Worm (Caenorhabditis elegans) whole organism, late embryonic: Measurements from ENCODE around the gene ced-6.

ENCODE experiments used
- C38D4.7 ChIP-seq: fragments of 200-800 bp; sonication (Bioruptor generic); optimal IDR thresholded peaks from 2 replicates; lab custom pipeline; 2018; ENCODE audit warnings: mild to moderate bottlenecking, missing genetic modification characterization, moderate library complexity, missing compliant biosample characterization
- F13H6.1 ChIP-seq: sonication (generic microtip); optimal IDR thresholded peaks from 2 replicates; lab custom pipeline; 2016; ENCODE audit warnings: missing genetic modification characterization, missing compliant biosample characterization
- ama-1 ChIP-seq: fragments of 150-350 bp; optimal IDR thresholded peaks from 2 replicates; lab custom pipeline; 2014
- ceh-19 ChIP-seq: fragments of 200-800 bp; sonication (Bioruptor generic); optimal IDR thresholded peaks from 2 replicates; lab custom pipeline; 2018; ENCODE audit warnings: mild to moderate bottlenecking, missing genetic modification characterization, missing compliant biosample characterization
- ceh-22 ChIP-seq: sonication (generic microtip); optimal IDR thresholded peaks from 2 replicates; lab custom pipeline; 2017; ENCODE audit warnings: missing biosample characterization, missing genetic modification characterization
- ceh-24 ChIP-seq: sonication (generic microtip); optimal IDR thresholded peaks from 2 replicates; lab custom pipeline; 2016; ENCODE audit warnings: mild to moderate bottlenecking, missing genetic modification characterization, missing compliant biosample characterization
- ceh-31 ChIP-seq: sonication (generic microtip); optimal IDR thresholded peaks from 2 replicates; lab custom pipeline; 2016; ENCODE audit warnings: missing genetic modification characterization, missing compliant biosample characterization
- ceh-45 ChIP-seq: fragments of 200-800 bp; sonication (Bioruptor generic); IDR thresholded peaks from 2 replicates; pipeline ENCODE4 v1.3.6; 2022; ENCODE audit warnings: missing genetic modification reagents, missing genetic modification characterization, missing compliant biosample characterization
- ceh-48 ChIP-seq: sonication (generic microtip); optimal IDR thresholded peaks from 2 replicates; lab custom pipeline; 2016; ENCODE audit warnings: missing genetic modification characterization, inconsistent platforms, missing compliant biosample characterization
- ceh-6 ChIP-seq: fragments of 200-800 bp; sonication (Bioruptor generic); optimal IDR thresholded peaks from 2 replicates; lab custom pipeline; 2018; ENCODE audit warnings: mild to moderate bottlenecking, missing genetic modification characterization, missing compliant biosample characterization
- ceh-9 ChIP-seq: sonication (generic microtip); optimal IDR thresholded peaks from 2 replicates; lab custom pipeline; 2016; ENCODE audit warnings: mild to moderate bottlenecking, missing genetic modification characterization, inconsistent platforms, missing compliant biosample characterization
- ets-4 ChIP-seq: sonication (generic microtip); optimal IDR thresholded peaks from 2 replicates; lab custom pipeline; 2016; ENCODE audit warnings: missing genetic modification characterization, missing compliant biosample characterization
- fkh-10 ChIP-seq: fragments of 150-350 bp; optimal IDR thresholded peaks from 2 replicates; lab custom pipeline; 2014; ENCODE audit warnings: missing biosample characterization, missing genetic modification reagents, missing genetic modification characterization
- hlh-30 ChIP-seq: sonication (generic microtip); optimal IDR thresholded peaks from 2 replicates; lab custom pipeline; 2017; ENCODE audit warnings: antibody characterized with exemption, missing genetic modification characterization, missing compliant biosample characterization; ENCODE audit not compliant: insufficient read depth
- hlh-6 ChIP-seq: sonication (generic microtip); optimal IDR thresholded peaks from 2 replicates; lab custom pipeline; 2016; ENCODE audit warnings: missing genotype, missing genetic modification characterization, missing compliant biosample characterization
- hlh-8 ChIP-seq: sonication (generic microtip); optimal IDR thresholded peaks from 2 replicates; lab custom pipeline; 2016; ENCODE audit warnings: missing genotype, missing genetic modification characterization, missing compliant biosample characterization
- madf-2 ChIP-seq: sonication (generic microtip); optimal IDR thresholded peaks from 2 replicates; lab custom pipeline; 2017; ENCODE audit warnings: missing genetic modification characterization, missing compliant biosample characterization
- nfya-1 ChIP-seq: sonication (generic microtip); optimal IDR thresholded peaks from 2 replicates; lab custom pipeline; 2017; ENCODE audit warnings: missing genetic modification characterization, mild to moderate bottlenecking, missing compliant biosample characterization, antibody characterized with exemption, moderate library complexity
- nhr-232 ChIP-seq: sonication (generic microtip); optimal IDR thresholded peaks from 2 replicates; lab custom pipeline; 2016; ENCODE audit warnings: missing genetic modification characterization, missing compliant biosample characterization
- odd-2 ChIP-seq: sonication (generic microtip); optimal IDR thresholded peaks from 2 replicates; lab custom pipeline; 2017; ENCODE audit warnings: antibody characterized with exemption, mild to moderate bottlenecking, missing genetic modification characterization, missing compliant biosample characterization
- pat-9 ChIP-seq: fragments of 200-800 bp; sonication (Bioruptor generic); optimal IDR thresholded peaks from 2 replicates; lab custom pipeline; 2018; ENCODE audit warnings: mild to moderate bottlenecking, missing genetic modification characterization, moderate library complexity, missing compliant biosample characterization
- pax-1 ChIP-seq: fragments of 150-350 bp; optimal IDR thresholded peaks from 2 replicates; lab custom pipeline; 2014; ENCODE audit warnings: missing biosample characterization, missing genetic modification characterization
- pha-2 ChIP-seq: sonication (generic microtip); optimal IDR thresholded peaks from 2 replicates; lab custom pipeline; 2017; ENCODE audit warnings: mild to moderate bottlenecking, missing genetic modification characterization, missing compliant biosample characterization
- pqm-1 ChIP-seq: sonication (generic microtip); optimal IDR thresholded peaks from 2 replicates; lab custom pipeline; 2016; ENCODE audit warnings: missing genetic modification characterization, missing compliant biosample characterization
- rnt-1 ChIP-seq: sonication (generic microtip); optimal IDR thresholded peaks from 2 replicates; lab custom pipeline; 2016; ENCODE audit warnings: missing genetic modification characterization, missing compliant biosample characterization
- sox-2 ChIP-seq: fragments of 200-800 bp; sonication (Bioruptor generic); IDR thresholded peaks from 2 replicates; pipeline ENCODE4 v1.3.6; 2022; ENCODE audit warnings: missing genetic modification reagents, missing genetic modification characterization, missing compliant biosample characterization
- sox-4 ChIP-seq: sonication (generic microtip); optimal IDR thresholded peaks from 2 replicates; lab custom pipeline; 2017; ENCODE audit warnings: mild to moderate bottlenecking, missing genetic modification characterization, inconsistent platforms, missing compliant biosample characterization
- tbx-2 ChIP-seq: sonication (generic microtip); optimal IDR thresholded peaks from 2 replicates; lab custom pipeline; 2016; ENCODE audit warnings: missing genetic modification characterization, missing compliant biosample characterization
- tbx-7 ChIP-seq: sonication (generic microtip); optimal IDR thresholded peaks from 2 replicates; lab custom pipeline; 2016; ENCODE audit warnings: missing genotype, missing genetic modification characterization, missing compliant biosample characterization
- ttx-3 ChIP-seq: sonication (generic microtip); optimal IDR thresholded peaks from 2 replicates; lab custom pipeline; 2016; ENCODE audit warnings: missing genetic modification reagents, missing genetic modification characterization, missing compliant biosample characterization
- unc-55 ChIP-seq: sonication (generic microtip); optimal IDR thresholded peaks from 2 replicates; lab custom pipeline; 2017; ENCODE audit warnings: missing biosample characterization, missing genetic modification reagents, missing genetic modification characterization

The ced-6 gene

ce11 chrIII:5584647-5585046 is 10.9 kb upstream of the ced-6 start, which contains the start of gene F56D2.3:
F56D2.3 (plus strand) TSS chrIII:5584947.
- TF ChIP-seq pat-9 (tag; lab: Kevin White, UChicago) = no peak
- TF ChIP-seq hlh-6 (tag; lab: Kevin White, UChicago) = no peak
- no peak for TF ChIP-seq pha-2 (tag; lab: Kevin White, UChicago)
- no peak for TF ChIP-seq ceh-22 (tag; lab: Kevin White, UChicago)
- TF ChIP-seq C38D4.7 (GFP tag; lab: Kevin White, UChicago) = no peak
- no peak for TF ChIP-seq ceh-45 (GFP tag; lab: Robert Waterston, UW)
- TF ChIP-seq pax-1 = peak; percentile 16
- TF ChIP-seq ceh-24 = no peak
- no peak for TF ChIP-seq ceh-9 (tag; lab: Kevin White, UChicago)
- peak; percentile 1 for TF ChIP-seq ets-4 (tag; lab: Kevin White, UChicago)
- no peak for TF ChIP-seq F13H6.1 (tag; lab: Kevin White, UChicago)
- TF ChIP-seq madf-2 (tag; lab: Kevin White, UChicago) = no peak
- TF ChIP-seq ttx-3 (tag; lab: Kevin White, UChicago) = no peak
- no peak for TF ChIP-seq ama-1 (lab: Kevin White, UChicago)
- TF ChIP-seq, all 69 proteins: peak for 2

ce11 chrIII:5585711-5586110 is 9.9 kb upstream of the ced-6 start:
- no peak for TF ChIP-seq ceh-24
- TF ChIP-seq fkh-10 (GFP tag; lab: Kevin White, UChicago) = no peak
- TF ChIP-seq nhr-232 (tag; lab: Kevin White, UChicago) = no peak
- no peak for TF ChIP-seq rnt-1 (tag; lab: Kevin White, UChicago)
- TF ChIP-seq tbx-7 (tag; lab: Kevin White, UChicago) = no peak
- no peak for TF ChIP-seq ama-1 (lab: Kevin White, UChicago)

DNA sequence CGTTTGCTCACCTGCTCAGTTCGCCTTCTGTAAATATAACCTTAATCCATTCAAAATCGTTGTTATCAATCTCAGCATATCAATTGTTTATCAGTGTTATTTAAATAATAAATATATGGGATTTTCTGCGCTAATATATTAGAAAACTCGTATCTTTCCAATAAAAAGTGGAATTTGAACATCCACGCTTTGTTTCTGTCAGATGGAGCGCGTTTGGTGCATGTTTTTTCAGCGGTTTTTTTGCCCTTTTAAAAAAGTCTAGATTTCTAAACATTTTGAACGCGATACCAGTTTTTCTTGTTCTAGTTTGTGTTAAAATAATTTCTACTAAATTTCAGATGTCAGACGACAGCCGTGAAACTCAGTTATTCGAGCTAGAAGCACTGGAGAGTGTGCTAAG is 8.6 kb upstream of the ced-6 start, which contains the start of gene F56D2.2:
Gene F56D2.2 (plus strand): TSS at position 339 of the 400 bp plus-strand sequence.
- TF ChIP-seq hlh-8 (tag; lab: Kevin White, UChicago) = no peak
- no peak for TF ChIP-seq tbx-7 (tag; lab: Kevin White, UChicago)

ce11 chrIII:5588746-5589145 is 6.8 kb upstream of the ced-6 start:
- TF ChIP-seq pqm-1 (no peak), ceh-6 (no peak), ceh-19 (GFP tag; lab: Kevin White, UChicago) (no peak), odd-2 (tag; lab: Kevin White, UChicago) (no peak), hlh-30 (no peak), pax-1 (no peak), ceh-48 (no peak), sox-4 (tag; lab: Kevin White, UChicago) (no peak)

- TF ChIP-seq sox-2 (GFP tag; lab: Robert Waterston, UW) = no peak
- TF ChIP-seq unc-55 (GFP tag; lab: Kevin White, UChicago) = peak; percentile 1
- TF ChIP-seq ceh-31 (tag; lab: Kevin White, UChicago) = peak; percentile 37
- peak; percentile 10 for TF ChIP-seq tbx-2 (tag; lab: Kevin White, UChicago)
- peak; percentile 29 for TF ChIP-seq nfya-1 (tag; lab: Kevin White, UChicago)
Observed at ce11 chrIII:5591668-5592149, 3.9 kb upstream of the ced-6 start, which contains the start of the genes ddx-15 and ucr-1. ddx-15 (minus strand) TSS chrIII:5591718. ucr-1 (plus strand) TSS chrIII:5592135.

ce11 chrIII:5594350-5594749 is 1.2 kb upstream of the ced-6 start:
- no peak for TF ChIP-seq madf-2 (tag; lab: Kevin White, UChicago)
- peak; percentile 42 for TF ChIP-seq nfya-1 (tag; lab: Kevin White, UChicago)
